Worm (Caenorhabditis elegans) whole organism, L1 larva: Measurements from ENCODE around the gene fbxa-4.

Experiments
- fos-1 ChIP-seq: fragments of 150-350 bp; optimal IDR thresholded peaks from 2 replicates; lab custom pipeline; 2014; ENCODE audit warnings: missing biosample characterization, missing genetic modification characterization
- lin-35 ChIP-seq, 2 experiments: fragments of 150-350 bp; optimal IDR thresholded peaks; 2 replicates each; lab custom pipeline; 2014; ENCODE audit warnings: missing biosample characterization in 2 of 2, missing genetic modification characterization in 2 of 2, missing genetic modification reagents in 2 of 2
- nhr-11 ChIP-seq: fragments of 150-350 bp; optimal IDR thresholded peaks from 2 replicates; lab custom pipeline; 2014; ENCODE audit warnings: missing biosample characterization, missing genetic modification characterization
- nhr-20 ChIP-seq: sonication (generic microtip); optimal IDR thresholded peaks from 2 replicates; lab custom pipeline; 2016; ENCODE audit warnings: mild to moderate bottlenecking, missing genetic modification characterization, missing compliant biosample characterization
- skn-1 ChIP-seq: fragments of 150-350 bp; optimal IDR thresholded peaks from 2 replicates; lab custom pipeline; 2014; ENCODE audit warnings: missing biosample characterization, missing genetic modification characterization
- snpc-4 ChIP-seq: fragments of 150-350 bp; optimal IDR thresholded peaks from 2 replicates; lab custom pipeline; 2014; ENCODE audit warnings: missing biosample characterization, missing genetic modification characterization

DNA sequence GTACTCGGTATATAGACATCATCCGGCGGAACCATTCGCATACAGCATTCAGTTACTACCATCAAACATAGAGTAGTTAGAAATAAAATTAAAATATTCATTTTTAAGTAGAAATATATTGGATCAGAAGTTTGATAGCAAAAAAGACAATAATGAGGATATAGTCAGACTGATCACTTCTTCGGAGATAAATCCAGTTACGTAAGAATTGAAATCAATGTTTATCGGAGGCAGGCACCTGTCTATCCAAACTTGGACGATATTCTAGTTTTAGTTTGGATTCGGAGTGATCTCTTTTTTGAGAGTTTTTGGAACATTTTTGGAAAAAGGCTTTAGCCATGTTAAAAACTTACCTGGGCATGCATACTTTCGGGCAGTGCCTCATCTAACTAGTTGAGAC lies 32.0 kb downstream of the fbxa-4 start, which contains the start of gene F16G10.8:
- TF ChIP-seq nhr-11 (tag; lab: Kevin White, UChicago) (no peak), nhr-20 (no peak), snpc-4 (tag; lab: Kevin White, UChicago) (no peak), skn-1 (tag; lab: Kevin White, UChicago) (no peak), fos-1 (tag; lab: Kevin White, UChicago) (no peak), lin-35 (GFP tag; optimal IDR thresholded peaks at IDR 0.05; lab: Kevin White, UChicago) (no peak)
